Fruit fly (Drosophila melanogaster): Measurements from ENCODE around the gene Ubc2.

The Ubc2 gene

DNA sequence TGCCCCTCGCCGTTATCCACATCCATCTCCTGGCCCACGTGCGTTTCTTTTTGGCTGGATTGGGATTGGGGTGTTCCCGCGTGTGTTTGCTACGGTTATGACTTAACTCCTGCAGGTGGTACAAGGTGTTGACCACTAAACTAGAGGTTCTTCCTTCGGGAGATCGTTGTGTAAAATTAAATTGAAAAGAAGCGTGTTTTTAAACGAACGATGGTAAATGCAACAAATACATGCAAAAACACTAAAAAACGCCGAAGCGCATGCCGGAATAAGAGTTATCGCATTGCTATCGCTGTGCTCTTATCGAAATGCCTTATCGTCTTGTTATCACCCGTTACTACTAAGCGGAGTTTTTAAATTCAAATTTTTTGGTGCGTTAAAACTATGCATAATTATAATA lies 1.9 kb upstream of the Ubc2 start, which contains the start of gene CG6724 (continued):
- TF ChIP-seq kay (GFP tag; optimal IDR thresholded peaks at IDR 0.05) (no peak), slp2 (GFP tag; optimal IDR thresholded peaks at IDR 0.05) (no peak), bab2 (GFP tag; optimal IDR thresholded peaks at IDR 0.05) (no peak), CG10147 (GFP tag; optimal IDR thresholded peaks at IDR 0.05) (no peak), Vsx1 (GFP tag; optimal IDR thresholded peaks at IDR 0.05) (no peak), Meics (GFP tag; optimal IDR thresholded peaks at IDR 0.05) (no peak), emc (GFP tag; optimal IDR thresholded peaks at IDR 0.05) (no peak), exex (tag; optimal IDR thresholded peaks at IDR 0.05) (no peak), caup (GFP tag; optimal IDR thresholded peaks at IDR 0.05; ENCODE audit: severe bottlenecking) (no peak), Kr (GFP tag; optimal IDR thresholded peaks at IDR 0.05) (no peak), Max (GFP tag; optimal IDR thresholded peaks at IDR 0.05) (peak; percentile 25), CG3838 (GFP tag; optimal IDR thresholded peaks at IDR 0.05) (no peak), CG17568 (GFP tag; optimal IDR thresholded peaks at IDR 0.05) (no peak), dmrt11E (tag; optimal IDR thresholded peaks at IDR 0.05) (no peak)

dm6 chr2L:10760422-10761166 lies 7.2 kb downstream of the Ubc2 start, which contains the start of gene CG6495:
CG6495 (plus strand) TSS chr2L:10761116.
- TF ChIP-seq CG18011 (GFP tag; optimal IDR thresholded peaks at IDR 0.05), result no peak
- TF ChIP-seq Myb (GFP tag; optimal IDR thresholded peaks at IDR 0.05), result no peak
- TF ChIP-seq Lpt (GFP tag; optimal IDR thresholded peaks at IDR 0.05), result no peak
- no peak for TF ChIP-seq CG11085 (GFP tag; IDR thresholded peaks at IDR 0.05)
- TF ChIP-seq slou (GFP tag; optimal IDR thresholded peaks at IDR 0.05), result peak; percentile 34
- TF ChIP-seq ash1 (GFP tag; optimal IDR thresholded peaks at IDR 0.05), result no peak
- TF ChIP-seq lbe (GFP tag; optimal IDR thresholded peaks at IDR 0.05), result no peak
- no peak for TF ChIP-seq Lhr (GFP tag; optimal IDR thresholded peaks at IDR 0.05)
- peak; percentile 56 for TF ChIP-seq Fer3 (tag; optimal IDR thresholded peaks at IDR 0.05)
- TF ChIP-seq CG14710 (tag; optimal IDR thresholded peaks at IDR 0.05), result peak; percentile 29
- TF ChIP-seq PHDP (tag; optimal IDR thresholded peaks at IDR 0.05), result peak; percentile 76
- no peak for TF ChIP-seq CG8944 (GFP tag; optimal IDR thresholded peaks at IDR 0.05)
- peak in 1 of 2 experiments; percentile 71 for TF ChIP-seq crp (GFP tag; optimal IDR thresholded peaks at IDR 0.05)
- no peak; the same call in 1 of the 2 replicates for TF ChIP-seq CG9932 (GFP tag; IDR thresholded peaks at IDR 0.05)
- TF ChIP-seq CG11696 (GFP tag; IDR thresholded peaks at IDR 0.05), result no peak
- no peak for TF ChIP-seq CG17568 (GFP tag; optimal IDR thresholded peaks at IDR 0.05)
- TF ChIP-seq Dip3 (GFP tag; optimal IDR thresholded peaks at IDR 0.05), result no peak
- TF ChIP-seq Tbp (GFP tag; optimal IDR thresholded peaks at IDR 0.05), result no peak
- no peak for TF ChIP-seq Hey (tag; optimal IDR thresholded peaks at IDR 0.05)
- TF ChIP-seq nom (GFP tag; optimal IDR thresholded peaks at IDR 0.05), result no peak
- TF ChIP-seq CG11560 (tag; IDR thresholded peaks at IDR 0.05), result no peak
- TF ChIP-seq grau (tag; optimal IDR thresholded peaks at IDR 0.05), result peak; percentile 74
- no peak for TF ChIP-seq Mrtf (GFP tag; IDR thresholded peaks at IDR 0.05)
- no peak for TF ChIP-seq H2.0 (GFP tag; IDR thresholded peaks at IDR 0.05)
- TF ChIP-seq pros (GFP tag; optimal IDR thresholded peaks at IDR 0.05), result no peak
- TF ChIP-seq croc (GFP tag; conservative IDR thresholded peaks at IDR 0.05), result peak; percentile 30; the same call in 2 of the 3 replicates
- peak; percentile 15; the same call in 1 of the 2 replicates for TF ChIP-seq MBD-R2 (GFP tag; IDR thresholded peaks at IDR 0.05)
- TF ChIP-seq CG34224 (GFP tag; IDR thresholded peaks at IDR 0.05; ENCODE audit: partially characterized antibody), result no peak
- TF ChIP-seq bcd (GFP tag; optimal IDR thresholded peaks at IDR 0.05), result peak; percentile 44
- TF ChIP-seq pho (GFP tag; optimal IDR thresholded peaks at IDR 0.05), result no peak
- no peak for TF ChIP-seq stwl (tag; optimal IDR thresholded peaks at IDR 0.05)
- TF ChIP-seq Adf1 (GFP tag; IDR thresholded peaks at IDR 0.05), result no peak
- TF ChIP-seq CG4820 (GFP tag; optimal IDR thresholded peaks at IDR 0.05), result peak; percentile 0
- TF ChIP-seq vnd (GFP tag; IDR thresholded peaks at IDR 0.05; ENCODE audit: partially characterized antibody), result no peak
- peak; percentile 30 for TF ChIP-seq ind (GFP tag; optimal IDR thresholded peaks at IDR 0.05)
- peak; percentile 42 for TF ChIP-seq CG10267 (tag; optimal IDR thresholded peaks at IDR 0.05)

Data from whole organism, embryonic.